Worm (Caenorhabditis elegans): Measurements from ENCODE around the gene M04C3.2.

- TF ChIP-seq fkh-10 (GFP tag; optimal IDR thresholded peaks at IDR 0.05): no peak
- TF ChIP-seq ama-1 (optimal IDR thresholded peaks at IDR 0.05): no peak
- TF ChIP-seq sdc-2 (tag; optimal IDR thresholded peaks at IDR 0.05): no peak
- TF ChIP-seq pqm-1 (tag; optimal IDR thresholded peaks at IDR 0.05): no peak
- no peak for TF ChIP-seq ceh-2 (tag; optimal IDR thresholded peaks at IDR 0.05)
- no peak for TF ChIP-seq hlh-30 (tag; optimal IDR thresholded peaks at IDR 0.05; ENCODE audit: insufficient read depth)
- no peak for TF ChIP-seq lim-6 (tag; optimal IDR thresholded peaks at IDR 0.05)
- TF ChIP-seq unc-55 (GFP tag; optimal IDR thresholded peaks at IDR 0.05): no peak
- no peak for TF ChIP-seq unc-3 (GFP tag; conservative IDR thresholded peaks at IDR 0.05)
- no peak for TF ChIP-seq unc-3 (tag; optimal IDR thresholded peaks at IDR 0.05)
- TF ChIP-seq pros-1 (tag; optimal IDR thresholded peaks at IDR 0.05): no peak
- TF ChIP-seq dmd-4 (tag; optimal IDR thresholded peaks at IDR 0.05; ENCODE audit: borderline replicate concordance): no peak
- no peak for TF ChIP-seq pha-4 (tag; optimal IDR thresholded peaks at IDR 0.05)
- no peak for TF ChIP-seq odd-2 (tag; optimal IDR thresholded peaks at IDR 0.05)
- TF ChIP-seq rnt-1 (tag; optimal IDR thresholded peaks at IDR 0.05): no peak
Measured at ce11 chrV:19400619-19401018, 48.1 kb downstream of the M04C3.2 start, which contains the start of gene srw-86.

Measured in whole organism, late embryonic.